Worm (Caenorhabditis elegans): Measurements from ENCODE around the gene C13A2.1.

DNA sequence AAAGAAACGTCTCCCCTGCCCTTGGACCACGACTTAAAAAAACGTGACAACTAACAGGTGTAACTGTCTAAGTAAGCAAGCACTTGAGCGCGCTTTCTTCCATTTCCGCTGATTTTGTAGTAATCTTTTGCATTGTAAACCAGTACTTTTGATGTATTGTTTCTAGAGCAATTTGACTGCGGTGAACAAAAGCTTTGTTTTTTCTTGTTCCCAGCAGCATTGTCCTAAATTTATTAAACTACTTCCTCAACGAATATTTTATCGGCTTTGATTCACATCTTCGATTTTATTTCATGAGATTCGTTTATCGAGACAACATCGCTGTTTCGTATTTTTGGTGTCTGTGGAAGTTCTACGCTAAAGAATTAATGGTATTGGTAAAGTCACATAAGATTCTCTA is at the start of gene C13A2.1:
- no peak for TF ChIP-seq him-1 (tag; optimal IDR thresholded peaks at IDR 0.05)
- TF ChIP-seq W03F9.2 (tag; optimal IDR thresholded peaks at IDR 0.05): no peak
- TF ChIP-seq dao-5 (tag; optimal IDR thresholded peaks at IDR 0.05): no peak

All from whole organism, L4/young adult.